Worm (Caenorhabditis elegans): ENCODE measurements around the gene cfim-2.

cfim-2 gene

DNA sequence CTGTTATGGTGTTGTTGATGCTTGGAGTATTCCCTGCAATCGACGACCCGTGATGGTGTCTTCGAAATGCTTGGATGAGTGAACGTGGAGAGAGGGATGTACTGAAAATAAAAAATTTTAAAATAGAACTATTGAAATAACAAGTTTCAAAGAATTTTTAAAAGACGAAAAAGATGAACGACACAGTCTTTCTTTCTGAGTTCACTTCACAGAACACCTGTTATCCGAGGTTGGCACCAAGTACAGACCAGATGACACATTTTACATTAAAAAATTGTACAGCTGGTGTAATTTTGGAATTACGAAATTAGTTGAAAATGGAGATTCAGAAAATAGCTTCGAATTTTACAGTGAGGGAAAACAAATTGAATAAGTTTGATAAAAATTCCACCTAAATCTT lies 7.3 kb upstream of the cfim-2 start, which contains the start of gene rap-1:
rap-1 (minus strand) TSS at position 101 of the 400 bp plus-strand sequence.
- TF ChIP-seq Y53F4B.3 (GFP tag; IDR thresholded peaks at IDR 0.05) (no peak), lsy-27 (tag; optimal IDR thresholded peaks at IDR 0.05; ENCODE audit: borderline replicate concordance, insufficient read depth) (no peak), T26A5.8 (tag; optimal IDR thresholded peaks at IDR 0.05) (no peak), snpc-3.4 (tag; optimal IDR thresholded peaks at IDR 0.05) (no peak), chd-7 (tag; optimal IDR thresholded peaks at IDR 0.05) (no peak), T07F8.4 (tag; optimal IDR thresholded peaks at IDR 0.05) (no peak), hmg-1.2 (GFP tag; IDR thresholded peaks at IDR 0.05) (no peak), lag-1 (GFP tag; IDR thresholded peaks at IDR 0.05) (no peak), sea-2 (GFP tag; IDR thresholded peaks at IDR 0.05) (no peak), athp-1 (tag; optimal IDR thresholded peaks at IDR 0.05) (no peak), madf-3 (GFP tag; IDR thresholded peaks at IDR 0.05) (no peak)

DNA sequence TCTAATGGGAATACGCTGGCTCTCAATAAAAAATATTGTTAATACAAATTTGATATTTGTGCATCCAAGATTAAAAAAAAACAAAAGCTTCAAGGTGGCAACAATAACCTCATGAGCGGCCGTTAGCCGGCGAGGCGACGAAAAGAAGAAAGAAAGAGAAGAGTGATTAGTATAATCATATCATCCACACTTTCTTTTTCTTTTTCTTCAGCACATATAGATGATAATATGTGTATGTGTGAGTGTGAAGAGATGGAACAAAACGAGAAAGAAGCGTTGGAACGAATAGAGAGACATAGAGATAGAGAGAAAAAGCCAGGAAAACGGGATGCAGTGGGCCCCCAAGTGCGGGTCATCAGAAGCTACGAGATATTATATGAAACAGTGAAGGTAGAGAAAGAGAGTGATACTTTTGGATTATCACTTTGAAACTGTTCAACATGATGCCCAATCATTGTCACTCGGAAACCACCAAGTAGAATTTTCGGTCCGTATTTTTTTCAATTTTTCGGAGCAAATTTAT lies 5.8 kb upstream of the cfim-2 start:
- TF ChIP-seq fkh-3 (tag; optimal IDR thresholded peaks at IDR 0.05) (no peak), hmg-1.2 (GFP tag; IDR thresholded peaks at IDR 0.05) (peak; percentile 20; the same call in 1 of the 2 replicates), T26A5.8 (tag; optimal IDR thresholded peaks at IDR 0.05) (no peak), die-1 (tag; optimal IDR thresholded peaks at IDR 0.05) (no peak), Y53G8AR.9 (GFP tag; conservative IDR thresholded peaks at IDR 0.05) (no peak)

DNA sequence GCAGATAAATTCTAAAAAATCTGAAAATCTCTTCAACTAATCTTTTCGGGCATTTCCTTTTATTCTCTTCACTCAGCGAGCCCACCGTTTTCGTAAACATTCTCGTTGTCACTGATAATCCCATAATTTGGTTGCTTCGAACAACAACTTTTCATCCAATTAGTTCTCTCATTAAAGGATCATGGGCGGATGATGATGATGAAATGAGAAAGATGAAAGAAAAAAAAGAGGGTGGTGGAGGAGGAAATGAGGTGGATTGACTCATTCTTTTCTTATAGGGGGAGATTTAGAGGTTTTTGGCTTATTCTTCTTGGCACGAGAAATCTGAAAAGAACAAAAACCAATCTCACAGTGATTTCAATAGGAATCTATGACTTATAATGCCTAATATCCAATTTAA lies 5.0 kb upstream of the cfim-2 start:
- TF ChIP-seq mxl-1 (tag; optimal IDR thresholded peaks at IDR 0.05) (no peak), akir-1 (GFP tag; optimal IDR thresholded peaks at IDR 0.05) (no peak), ekl-4 (GFP tag; IDR thresholded peaks at IDR 0.05) (no peak), T07F8.4 (tag; optimal IDR thresholded peaks at IDR 0.05) (no peak), F22D6.2 (tag; optimal IDR thresholded peaks at IDR 0.05) (no peak), sptf-2 (GFP tag; optimal IDR thresholded peaks at IDR 0.05) (no peak), F57C9.4 (tag; optimal IDR thresholded peaks at IDR 0.05) (no peak), him-1 (tag; optimal IDR thresholded peaks at IDR 0.05) (no peak), C06A6.2 (GFP tag; conservative IDR thresholded peaks at IDR 0.05) (no peak), die-1 (tag; optimal IDR thresholded peaks at IDR 0.05) (no peak), tlf-1 (GFP tag; optimal IDR thresholded peaks at IDR 0.05) (no peak), F49E8.2 (tag; optimal IDR thresholded peaks at IDR 0.05; ENCODE audit: insufficient read depth) (no peak), Y56A3A.18 (GFP tag; IDR thresholded peaks at IDR 0.05) (no peak), snpc-4 (GFP tag; optimal IDR thresholded peaks at IDR 0.05) (no peak), snpc-4 (tag; optimal IDR thresholded peaks at IDR 0.05) (no peak), B0019.2 (GFP tag; conservative IDR thresholded peaks at IDR 0.05) (no peak), nhr-80 (tag; optimal IDR thresholded peaks at IDR 0.05) (no peak), pha-4 (tag; optimal IDR thresholded peaks at IDR 0.05) (no peak)

DNA sequence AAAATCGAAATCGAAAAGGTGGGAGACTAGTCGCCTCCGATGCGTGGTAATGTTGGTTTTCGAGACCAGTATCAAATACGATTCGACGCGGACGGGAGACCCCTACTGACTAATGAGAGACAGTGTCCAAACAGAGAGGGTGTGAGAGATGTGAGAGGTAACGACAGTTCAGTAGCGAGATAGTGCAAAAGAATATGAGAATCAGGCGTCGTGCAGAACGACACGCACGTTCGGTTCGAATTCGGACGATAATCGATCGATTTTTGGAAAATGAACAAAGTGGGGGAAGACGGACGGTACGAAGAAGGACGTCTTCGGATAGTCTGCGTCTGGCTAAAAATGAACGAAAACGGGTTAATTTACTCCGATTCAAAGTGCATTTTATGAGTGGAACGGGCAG lies 4.2 kb upstream of the cfim-2 start, which contains the start of gene D1046.16:
D1046.16 (plus strand) TSS at position 195 of the 400 bp plus-strand sequence.
- peak; percentile 69 for TF ChIP-seq nhr-80 (tag; optimal IDR thresholded peaks at IDR 0.05)
- TF ChIP-seq pha-4 (tag; optimal IDR thresholded peaks at IDR 0.05): no peak
- TF ChIP-seq rec-8 (tag; optimal IDR thresholded peaks at IDR 0.05): no peak
- peak; percentile 51 for TF ChIP-seq ceh-27 (GFP tag; optimal IDR thresholded peaks at IDR 0.05)
- TF ChIP-seq attf-5 (GFP tag; optimal IDR thresholded peaks at IDR 0.05): peak; percentile 58
- TF ChIP-seq cebp-1 (GFP tag; IDR thresholded peaks at IDR 0.05): no peak
- peak; percentile 26 for TF ChIP-seq cebp-1 (tag; optimal IDR thresholded peaks at IDR 0.05)
- no peak for TF ChIP-seq F39B2.1 (GFP tag; IDR thresholded peaks at IDR 0.05)
- no peak for TF ChIP-seq ztf-28 (GFP tag; IDR thresholded peaks at IDR 0.05)
- peak; percentile 52; the same call in 1 of the 2 replicates for TF ChIP-seq hmg-1.2 (GFP tag; IDR thresholded peaks at IDR 0.05)
- 0 out of 2 replicates have a peak, but pooled peaks have one; percentile 53 for TF ChIP-seq dox-1 (GFP tag; IDR thresholded peaks at IDR 0.05)
- TF ChIP-seq lin-26 (GFP tag; IDR thresholded peaks at IDR 0.05): 0 out of 2 replicates have a peak, but pooled peaks have one; percentile 33
- TF ChIP-seq rpc-1 (optimal IDR thresholded peaks at IDR 0.05): no peak
- TF ChIP-seq rpc-1 (tag; optimal IDR thresholded peaks at IDR 0.05): no peak
- no peak for TF ChIP-seq F23B12.7 (tag; optimal IDR thresholded peaks at IDR 0.05; ENCODE audit: insufficient read depth)
